Worm (Caenorhabditis elegans) whole organism, early embryonic: ENCODE measurements around the gene nas-33.

Experiments
- B0310.2 ChIP-seq: sonication (generic microtip); optimal IDR thresholded peaks from 2 replicates; lab custom pipeline; 2016; ENCODE audit warnings: mild to moderate bottlenecking, missing genetic modification characterization, missing compliant biosample characterization
- F13C5.2 ChIP-seq: sonication (generic microtip); optimal IDR thresholded peaks from 2 replicates; lab custom pipeline; 2017; ENCODE audit warnings: mild to moderate bottlenecking, missing genetic modification characterization, inconsistent platforms, missing compliant biosample characterization
- aly-1 ChIP-seq: sonication (generic microtip); optimal IDR thresholded peaks from 2 replicates; lab custom pipeline; 2016; ENCODE audit warnings: missing genetic modification characterization, missing compliant biosample characterization
- ama-1 ChIP-seq: fragments of 150-350 bp; optimal IDR thresholded peaks from 2 replicates; lab custom pipeline; 2014
- ceh-13 ChIP-seq: fragments of 200-800 bp; sonication (Bioruptor generic); optimal IDR thresholded peaks from 2 replicates; lab custom pipeline; 2018; ENCODE audit warnings: mild to moderate bottlenecking, missing genetic modification characterization, missing compliant biosample characterization
- ceh-36 ChIP-seq: sonication (generic microtip); optimal IDR thresholded peaks from 2 replicates; lab custom pipeline; 2016; ENCODE audit warnings: missing genetic modification characterization, inconsistent platforms, missing compliant biosample characterization
- ets-7 ChIP-seq: sonication (generic microtip); optimal IDR thresholded peaks from 2 replicates; lab custom pipeline; 2016; ENCODE audit warnings: missing genotype, missing genetic modification characterization, missing compliant biosample characterization
- flt-1 ChIP-seq: fragments of 200-800 bp; sonication (Bioruptor generic); IDR thresholded peaks from 2 replicates; pipeline ENCODE4 v1.3.6; 2022; ENCODE audit warnings: missing genetic modification characterization, missing compliant biosample characterization
- hmbx-1 ChIP-seq: sonication (generic microtip); optimal IDR thresholded peaks from 2 replicates; lab custom pipeline; 2016; ENCODE audit warnings: mild to moderate bottlenecking, missing genetic modification characterization, missing compliant biosample characterization
- hmg-4 ChIP-seq: fragments of 200-800 bp; sonication (Bioruptor generic); optimal IDR thresholded peaks from 2 replicates; lab custom pipeline; 2018; ENCODE audit warnings: mild to moderate bottlenecking, missing genetic modification characterization, missing compliant biosample characterization
- hnd-1 ChIP-seq: sonication (generic microtip); optimal IDR thresholded peaks from 2 replicates; lab custom pipeline; 2016; ENCODE audit warnings: missing genetic modification characterization, missing compliant biosample characterization
- pes-1 ChIP-seq: fragments of 200-800 bp; sonication (Bioruptor generic); IDR thresholded peaks from 2 replicates; pipeline ENCODE4 v1.3.6; 2022; ENCODE audit warnings: missing genetic modification reagents, missing genetic modification characterization, missing compliant biosample characterization
- scrt-1 ChIP-seq: fragments of 200-800 bp; sonication (Bioruptor generic); IDR thresholded peaks from 2 replicates; pipeline ENCODE4 v1.3.6; 2022; ENCODE audit warnings: missing genetic modification characterization, missing compliant biosample characterization
- sea-1 ChIP-seq: fragments of 200-800 bp; sonication (Bioruptor generic); conservative IDR thresholded peaks from 2 replicates; pipeline ENCODE4 v1.3.6; 2022; ENCODE audit warnings: missing genetic modification characterization, missing compliant biosample characterization
- tbx-11 ChIP-seq: fragments of 200-800 bp; sonication (Bioruptor generic); IDR thresholded peaks from 2 replicates; pipeline ENCODE4 v1.3.6; 2022; ENCODE audit warnings: missing genetic modification characterization, missing compliant biosample characterization
- tbx-37 ChIP-seq: fragments of 200-800 bp; sonication (Bioruptor generic); conservative IDR thresholded peaks from 2 replicates; pipeline ENCODE4 v1.3.6; 2022; ENCODE audit warnings: missing genetic modification reagents, missing genetic modification characterization, missing compliant biosample characterization
- tra-4 ChIP-seq: sonication (generic microtip); optimal IDR thresholded peaks from 2 replicates; lab custom pipeline; 2017; ENCODE audit warnings: missing genetic modification characterization, missing compliant biosample characterization

The nas-33 gene

DNA sequence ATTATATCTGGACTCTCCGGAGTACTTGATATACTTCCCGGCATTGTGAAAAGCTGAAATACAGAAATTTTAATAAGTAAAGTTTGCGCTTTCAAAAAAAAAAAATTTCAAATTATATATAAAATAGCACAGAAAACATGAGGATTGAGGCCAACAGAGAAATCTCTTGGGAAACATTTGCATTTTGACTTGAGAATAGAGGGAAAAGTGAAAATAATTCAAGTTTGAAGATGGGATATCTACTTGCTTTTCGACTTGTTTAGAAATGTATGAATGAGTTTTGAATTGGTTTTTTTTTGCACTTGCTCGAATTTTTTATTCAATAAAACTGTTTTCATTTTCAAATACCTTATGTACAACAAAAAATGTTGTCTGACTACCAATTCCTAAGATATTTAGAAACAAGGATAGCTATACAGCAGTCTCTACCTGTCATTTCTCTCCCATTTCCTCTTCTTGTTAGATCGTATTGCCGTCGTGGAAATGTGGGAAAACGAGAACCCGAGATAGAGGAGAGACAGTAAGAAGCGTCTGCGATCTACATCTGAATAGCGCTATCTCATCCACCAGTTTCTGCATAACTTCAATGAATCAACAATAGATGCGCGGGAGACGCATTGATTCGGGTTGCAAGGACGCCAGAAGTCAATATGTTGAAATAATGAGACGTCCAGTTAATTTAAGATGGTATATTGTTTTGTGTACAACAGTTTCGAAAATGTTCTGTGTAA is 38.5 kb downstream of the nas-33 start, which contains the start of gene T22E5.6:
Gene T22E5.6, minus strand, starts transcription at position 51 of the 731 bp plus-strand sequence.
- TF ChIP-seq B0310.2 (tag; lab: Kevin White, UChicago) (no peak), ets-7 (tag; lab: Kevin White, UChicago) (no peak), tra-4 (no peak), hmbx-1 (no peak), ceh-13 (no peak), ama-1 (no peak), hnd-1 (tag; lab: Kevin White, UChicago) (no peak), tbx-37 (GFP tag; lab: Robert Waterston, UW) (no peak), ceh-36 (tag; lab: Kevin White, UChicago) (no peak), F13C5.2 (tag; lab: Kevin White, UChicago) (no peak)

DNA sequence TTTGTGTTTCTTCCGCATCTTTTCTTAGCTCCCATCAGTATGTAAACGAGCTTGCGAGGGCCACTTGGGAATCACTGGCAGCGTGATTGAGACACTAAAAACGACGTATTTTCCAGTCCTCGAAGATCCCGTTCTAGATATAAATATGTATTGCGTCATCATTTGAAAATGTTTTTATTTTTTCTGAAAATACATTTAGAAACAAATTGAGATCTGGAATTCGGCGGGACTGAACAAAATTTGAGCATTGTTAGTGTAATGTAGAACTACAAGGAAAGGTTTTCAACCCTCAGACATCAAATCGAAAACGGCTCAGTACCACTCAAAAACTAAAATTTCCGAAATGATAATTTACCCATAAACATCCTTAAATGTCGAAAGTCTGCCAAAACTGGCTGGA is 41.5 kb downstream of the nas-33 start:
- TF ChIP-seq hnd-1 (tag; lab: Kevin White, UChicago) = no peak
- no peak for TF ChIP-seq ets-7 (tag; lab: Kevin White, UChicago)
- TF ChIP-seq tra-4 = no peak
- no peak for TF ChIP-seq pes-1 (GFP tag; lab: Robert Waterston, UW)
- TF ChIP-seq scrt-1 (GFP tag; lab: Robert Waterston, UW) = no peak
- TF ChIP-seq tbx-11 (GFP tag; lab: Robert Waterston, UW) = no peak
- no peak for TF ChIP-seq B0310.2 (tag; lab: Kevin White, UChicago)
- no peak for TF ChIP-seq flt-1
- TF ChIP-seq hmg-4 (GFP tag; lab: Kevin White, UChicago) = no peak

DNA sequence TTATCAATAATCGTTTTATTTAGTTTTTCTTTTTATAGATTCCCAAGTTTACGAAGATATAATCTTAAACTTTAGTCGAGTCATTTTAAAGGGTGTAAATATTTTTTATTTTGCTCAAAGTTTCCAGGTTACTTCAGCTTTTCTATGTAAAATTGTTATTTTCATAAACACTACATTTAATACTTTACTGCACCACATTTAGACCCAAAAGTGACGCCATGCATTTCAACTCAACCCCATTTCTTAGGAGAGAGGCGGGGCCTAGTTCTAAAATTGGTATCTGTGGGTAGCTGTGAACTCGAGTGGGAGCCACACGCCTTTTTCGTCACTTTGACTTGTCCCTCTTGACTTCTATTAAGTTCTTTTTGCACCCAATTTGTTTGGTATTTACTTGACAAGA is 42.5 kb downstream of the nas-33 start, which contains the start of gene T22E5.1:
Gene T22E5.1, plus strand, starts transcription at position 301 of the 400 bp plus-strand sequence.
- no peak for TF ChIP-seq pes-1 (GFP tag; lab: Robert Waterston, UW)
- no peak for TF ChIP-seq ceh-13
- TF ChIP-seq tbx-11 (GFP tag; lab: Robert Waterston, UW) = no peak
- no peak for TF ChIP-seq hmg-4 (GFP tag; lab: Kevin White, UChicago)
- no peak for TF ChIP-seq flt-1
- no peak for TF ChIP-seq ama-1
- no peak for TF ChIP-seq ceh-36 (tag; lab: Kevin White, UChicago)
- no peak for TF ChIP-seq B0310.2 (tag; lab: Kevin White, UChicago)
- no peak for TF ChIP-seq hmbx-1
- TF ChIP-seq hnd-1 (tag; lab: Kevin White, UChicago) = no peak
- TF ChIP-seq aly-1 (tag; lab: Kevin White, UChicago) = no peak
- no peak for TF ChIP-seq tra-4
- no peak for TF ChIP-seq scrt-1 (GFP tag; lab: Robert Waterston, UW)
- TF ChIP-seq tbx-37 (GFP tag; lab: Robert Waterston, UW) = no peak
- TF ChIP-seq F13C5.2 (tag; lab: Kevin White, UChicago) = no peak

DNA sequence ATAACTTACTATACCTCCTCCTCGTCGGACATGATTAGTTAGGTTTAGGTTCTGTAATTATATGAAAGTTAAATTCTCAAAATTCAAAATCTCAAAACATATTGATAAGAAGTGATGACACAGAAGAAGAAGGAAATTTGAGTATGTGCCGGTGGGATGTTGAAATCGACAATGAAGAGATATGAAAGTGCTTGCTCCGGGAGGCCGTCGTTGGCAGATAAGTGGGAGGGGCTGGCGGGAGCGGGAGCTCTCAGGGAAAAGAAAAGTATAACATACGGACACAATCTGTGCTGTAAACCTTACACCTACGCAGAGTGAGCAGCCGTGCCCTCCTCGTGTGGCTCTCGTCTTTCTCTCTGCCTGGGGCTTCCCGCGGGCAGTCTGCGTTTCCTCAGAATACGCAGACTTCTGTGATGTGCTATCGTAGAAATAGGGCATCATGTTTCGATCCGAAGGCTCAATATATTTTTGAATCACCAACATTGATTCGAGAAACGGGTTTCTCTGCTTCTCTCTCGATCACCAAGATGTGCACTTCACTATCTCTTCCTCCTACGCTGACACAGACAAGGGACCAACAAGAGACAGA is 44.8 kb downstream of the nas-33 start, which contains the start of gene mup-2:
Gene mup-2, minus strand, starts transcription at position 51 of the 589 bp plus-strand sequence.
- TF ChIP-seq tbx-11 (GFP tag; lab: Robert Waterston, UW) = no peak

DNA sequence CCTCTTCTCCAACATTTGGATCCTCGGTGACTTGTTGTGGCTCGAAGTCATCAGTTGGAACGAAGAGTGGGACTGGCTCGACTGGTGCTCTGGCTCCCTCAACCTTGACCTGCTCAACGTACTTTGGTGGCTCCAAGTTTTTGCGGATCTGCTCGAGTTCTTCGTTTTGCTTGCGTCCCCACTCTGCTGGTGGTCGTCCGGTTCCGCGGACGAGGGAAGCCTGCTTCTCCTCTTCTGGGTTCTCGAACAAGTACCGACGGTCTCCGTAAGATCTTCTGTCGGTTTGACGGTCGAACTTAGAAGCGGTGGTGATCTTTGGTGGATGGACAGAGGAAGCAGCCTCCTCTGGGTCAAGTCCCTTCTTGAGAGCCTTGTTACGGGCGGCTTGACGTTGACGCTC is 46.3 kb downstream of the nas-33 start:
- TF ChIP-seq ama-1 (no peak), tra-4 (no peak), hmbx-1 (no peak), hnd-1 (tag; lab: Kevin White, UChicago) (no peak), tbx-11 (GFP tag; lab: Robert Waterston, UW) (no peak), F13C5.2 (tag; lab: Kevin White, UChicago) (no peak), ceh-36 (tag; lab: Kevin White, UChicago) (no peak), ets-7 (tag; lab: Kevin White, UChicago) (no peak), flt-1 (no peak), sea-1 (GFP tag; lab: Robert Waterston, UW) (no peak)

DNA sequence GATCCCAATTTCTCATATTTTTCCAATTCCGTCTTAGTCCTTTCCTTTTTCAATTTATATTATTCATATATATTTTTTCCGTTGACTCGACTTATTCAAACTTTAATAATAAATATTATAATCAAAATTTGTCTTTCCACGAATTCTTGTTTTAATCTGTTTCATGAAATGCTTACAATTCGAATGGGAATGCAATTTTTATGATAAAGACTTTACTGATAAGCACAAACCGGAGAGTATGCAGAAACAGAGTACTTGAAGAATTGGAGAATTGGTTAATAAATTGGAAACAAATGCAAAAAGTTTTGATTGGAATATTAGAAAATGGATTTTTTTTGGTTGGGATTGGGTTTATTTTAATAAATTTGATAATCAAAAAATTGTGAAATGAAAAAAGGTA is 46.8 kb downstream of the nas-33 start:
- TF ChIP-seq ama-1 (no peak), hmg-4 (GFP tag; lab: Kevin White, UChicago) (no peak), B0310.2 (tag; lab: Kevin White, UChicago) (no peak), aly-1 (tag; lab: Kevin White, UChicago) (no peak), F13C5.2 (tag; lab: Kevin White, UChicago) (no peak), sea-1 (GFP tag; lab: Robert Waterston, UW) (no peak)

DNA sequence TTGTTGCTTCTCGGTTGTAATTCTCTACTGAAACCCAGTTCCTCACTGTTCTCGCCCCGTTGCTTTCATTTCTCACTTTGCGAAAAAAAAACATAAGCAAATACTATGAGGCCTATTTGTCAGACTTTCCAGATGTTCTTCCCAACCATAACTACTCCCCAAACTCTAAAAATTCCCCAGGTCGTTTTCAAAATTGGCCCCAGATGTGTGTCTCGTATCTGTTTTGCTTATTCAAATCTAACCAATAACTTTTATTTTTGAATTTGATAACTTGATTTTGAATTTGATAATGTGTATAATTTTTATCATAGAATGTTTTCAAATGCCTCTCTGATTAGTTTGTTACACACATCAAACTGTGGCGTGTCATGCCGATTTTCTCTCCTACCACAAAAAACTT is 47.3 kb downstream of the nas-33 start:
- no peak for TF ChIP-seq hmbx-1
- TF ChIP-seq hnd-1 (tag; lab: Kevin White, UChicago) = no peak
- no peak for TF ChIP-seq ama-1
- TF ChIP-seq pes-1 (GFP tag; lab: Robert Waterston, UW) = no peak
- TF ChIP-seq tbx-37 (GFP tag; lab: Robert Waterston, UW) = no peak
- no peak for TF ChIP-seq F13C5.2 (tag; lab: Kevin White, UChicago)
- no peak for TF ChIP-seq hmg-4 (GFP tag; lab: Kevin White, UChicago)
- no peak for TF ChIP-seq tbx-11 (GFP tag; lab: Robert Waterston, UW)
- TF ChIP-seq ceh-36 (tag; lab: Kevin White, UChicago) = no peak
- TF ChIP-seq tra-4 = no peak
- TF ChIP-seq flt-1 = no peak
- TF ChIP-seq ceh-13 = no peak
- TF ChIP-seq sea-1 (GFP tag; lab: Robert Waterston, UW) = no peak
- TF ChIP-seq aly-1 (tag; lab: Kevin White, UChicago) = no peak
- TF ChIP-seq B0310.2 (tag; lab: Kevin White, UChicago) = no peak
- no peak for TF ChIP-seq scrt-1 (GFP tag; lab: Robert Waterston, UW)
- no peak for TF ChIP-seq ets-7 (tag; lab: Kevin White, UChicago)
